Worm (Caenorhabditis elegans): Measurements from ENCODE around the gene F53E2.2.
A peak's percentile ranks its signal among the peaks of the same experiment; 100 is the strongest.

The F53E2.2 gene

ce11 chrV:1486031-1486430 is 11.1 kb downstream of the F53E2.2 start:
- no peak for TF ChIP-seq blmp-1 (tag; optimal IDR thresholded peaks at IDR 0.05)

- no peak for TF ChIP-seq elt-3 (tag; optimal IDR thresholded peaks at IDR 0.05)
- TF ChIP-seq hlh-1 (tag; optimal IDR thresholded peaks at IDR 0.05), result no peak
- no peak for TF ChIP-seq nhr-2 (tag; optimal IDR thresholded peaks at IDR 0.05)
- TF ChIP-seq unc-120 (tag; optimal IDR thresholded peaks at IDR 0.05; ENCODE audit: poor library complexity, severe bottlenecking), result no peak
- TF ChIP-seq unc-39 (tag; optimal IDR thresholded peaks at IDR 0.05), result no peak
- no peak for TF ChIP-seq ztf-11 (tag; optimal IDR thresholded peaks at IDR 0.05)
- no peak for TF ChIP-seq lin-32 (GFP tag; optimal IDR thresholded peaks at IDR 0.05)
- no peak for TF ChIP-seq zip-8 (tag; optimal IDR thresholded peaks at IDR 0.05)
- no peak for TF ChIP-seq nhr-28 (tag; optimal IDR thresholded peaks at IDR 0.05)
- no peak for TF ChIP-seq M03D4.4 (tag; optimal IDR thresholded peaks at IDR 0.05)
- no peak for TF ChIP-seq snpc-4 (tag; optimal IDR thresholded peaks at IDR 0.05)
- TF ChIP-seq drap-1 (GFP tag; optimal IDR thresholded peaks at IDR 0.05), result no peak
- TF ChIP-seq nhr-12 (tag; optimal IDR thresholded peaks at IDR 0.05), result no peak
- no peak for TF ChIP-seq lsy-2 (tag; optimal IDR thresholded peaks at IDR 0.05)
- no peak for TF ChIP-seq mep-1 (tag; optimal IDR thresholded peaks at IDR 0.05)
- no peak for TF ChIP-seq cnd-1 (tag; optimal IDR thresholded peaks at IDR 0.05)
- no peak for TF ChIP-seq ham-2 (GFP tag; optimal IDR thresholded peaks at IDR 0.05)
These were observed 12.4 kb downstream of the F53E2.2 start for ce11 chrV:1487262-1487661.

ce11 chrV:1488642-1489041 is 13.8 kb downstream of the F53E2.2 start:
- no peak for TF ChIP-seq bed-3 (GFP tag; optimal IDR thresholded peaks at IDR 0.05)
- TF ChIP-seq nhr-12 (tag; optimal IDR thresholded peaks at IDR 0.05), result no peak
- TF ChIP-seq elt-1 (tag; optimal IDR thresholded peaks at IDR 0.05; ENCODE audit: borderline replicate concordance, insufficient read depth), result no peak

- peak; percentile 22 for TF ChIP-seq ham-2 (GFP tag; optimal IDR thresholded peaks at IDR 0.05)
These were observed 16.0 kb downstream of the F53E2.2 start for ce11 chrV:1490874-1491273.

- TF ChIP-seq hlh-1 (tag; optimal IDR thresholded peaks at IDR 0.05), result no peak
- no peak for TF ChIP-seq lsy-2 (tag; optimal IDR thresholded peaks at IDR 0.05)
- no peak for TF ChIP-seq blmp-1 (tag; optimal IDR thresholded peaks at IDR 0.05)
- no peak for TF ChIP-seq nhr-28 (tag; optimal IDR thresholded peaks at IDR 0.05)
- no peak for TF ChIP-seq unc-39 (tag; optimal IDR thresholded peaks at IDR 0.05)
- TF ChIP-seq nhr-237 (tag; optimal IDR thresholded peaks at IDR 0.05), result no peak
- no peak for TF ChIP-seq lin-13 (tag; optimal IDR thresholded peaks at IDR 0.05)
- no peak for TF ChIP-seq ceh-83 (GFP tag; optimal IDR thresholded peaks at IDR 0.05)
- TF ChIP-seq ces-1 (GFP tag; optimal IDR thresholded peaks at IDR 0.05), result no peak
- TF ChIP-seq nhr-2 (tag; optimal IDR thresholded peaks at IDR 0.05), result no peak
- TF ChIP-seq ceh-43 (GFP tag; optimal IDR thresholded peaks at IDR 0.05), result no peak
- TF ChIP-seq pha-4 (tag; optimal IDR thresholded peaks at IDR 0.05), result no peak
- TF ChIP-seq sptf-1 (tag; optimal IDR thresholded peaks at IDR 0.05), result no peak
- no peak for TF ChIP-seq drap-1 (GFP tag; optimal IDR thresholded peaks at IDR 0.05)
- TF ChIP-seq elt-3 (tag; optimal IDR thresholded peaks at IDR 0.05), result no peak
- TF ChIP-seq unc-62 (GFP tag; optimal IDR thresholded peaks at IDR 0.05), result no peak
- TF ChIP-seq cnd-1 (tag; optimal IDR thresholded peaks at IDR 0.05), result no peak
- TF ChIP-seq unc-120 (tag; optimal IDR thresholded peaks at IDR 0.05; ENCODE audit: poor library complexity, severe bottlenecking), result no peak
These were observed 16.6 kb downstream of the F53E2.2 start, which contains the start of gene C38C3.6 for ce11 chrV:1491510-1491909. TSS of gene C38C3.6 (minus strand) at chrV:1491610.

- no peak for TF ChIP-seq sptf-1 (tag; optimal IDR thresholded peaks at IDR 0.05)
These were observed 19.6 kb downstream of the F53E2.2 start, which contains the start of gene spig-7 for ce11 chrV:1494469-1494868. TSS of gene spig-7 (plus strand) at chrV:1494769.

- TF ChIP-seq lin-32 (GFP tag; optimal IDR thresholded peaks at IDR 0.05) (no peak), ceh-39 (tag; optimal IDR thresholded peaks at IDR 0.05) (no peak), flh-1 (GFP tag; optimal IDR thresholded peaks at IDR 0.05) (no peak), hlh-1 (tag; optimal IDR thresholded peaks at IDR 0.05) (no peak)
These were observed 20.4 kb downstream of the F53E2.2 start, which contains the start of gene C38C3.3 for ce11 chrV:1495334-1495733. TSS of gene C38C3.3 (plus strand) at chrV:1495634.

All from whole organism, mixed stage, embryonic.